Worm (Caenorhabditis elegans): Measurements from ENCODE around the gene F09C12.2.

F09C12.2 gene

DNA sequence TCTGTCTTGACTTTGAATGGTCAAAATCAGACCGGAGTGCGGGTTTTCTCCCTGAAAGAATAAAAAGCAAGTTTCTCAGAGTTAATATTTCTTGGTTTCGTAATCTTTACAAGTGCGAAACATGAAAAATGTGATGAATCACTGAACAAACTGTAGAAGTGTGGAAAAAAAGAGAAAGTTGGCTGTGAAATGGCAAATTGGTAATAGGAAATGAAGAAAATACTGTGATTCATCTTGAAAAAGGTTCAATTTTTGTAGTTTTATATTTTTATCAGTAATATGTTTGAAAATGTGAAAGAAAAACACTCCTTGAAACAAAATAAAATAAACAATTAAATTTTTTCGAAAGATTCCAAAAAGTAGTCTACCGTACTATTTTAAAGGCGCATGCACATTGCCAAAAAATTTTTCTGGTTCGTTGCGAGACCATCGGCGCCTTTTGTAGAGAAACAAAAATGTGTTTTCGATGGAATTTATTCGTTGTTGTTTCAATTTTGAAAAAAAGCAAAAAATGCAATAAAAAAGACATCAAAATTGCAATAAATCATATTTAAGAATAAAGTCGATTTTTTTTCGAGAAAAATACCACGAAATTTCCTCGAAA is 18.1 kb upstream of the F09C12.2 start, which contains the start of gene pld-1 (continued):
- TF ChIP-seq dpff-1 (tag; optimal IDR thresholded peaks at IDR 0.05): no peak
- TF ChIP-seq ztf-25 (GFP tag; IDR thresholded peaks at IDR 0.05): no peak
- TF ChIP-seq zim-3 (tag; optimal IDR thresholded peaks at IDR 0.05): no peak
- no peak for TF ChIP-seq ceh-58 (GFP tag; IDR thresholded peaks at IDR 0.05)
- TF ChIP-seq ceh-40 (GFP tag; IDR thresholded peaks at IDR 0.05): no peak
- no peak for TF ChIP-seq mes-4 (tag; optimal IDR thresholded peaks at IDR 0.05)
- peak; percentile 97 for TF ChIP-seq lsl-1 (GFP tag; optimal IDR thresholded peaks at IDR 0.05)
- TF ChIP-seq dpl-1 (GFP tag; optimal IDR thresholded peaks at IDR 0.05): peak; percentile 49
- no peak for TF ChIP-seq mxl-1 (tag; optimal IDR thresholded peaks at IDR 0.05)
- no peak for TF ChIP-seq ama-1 (optimal IDR thresholded peaks at IDR 0.05)
- TF ChIP-seq ama-1 (GFP tag; optimal IDR thresholded peaks at IDR 0.05): no peak
- no peak for TF ChIP-seq ZK185.1 (tag; optimal IDR thresholded peaks at IDR 0.05; ENCODE audit: poor library complexity, severe bottlenecking)
- TF ChIP-seq madf-10 (tag; optimal IDR thresholded peaks at IDR 0.05): no peak
- no peak for TF ChIP-seq egl-44 (GFP tag; IDR thresholded peaks at IDR 0.05)
- TF ChIP-seq sdz-38 (tag; optimal IDR thresholded peaks at IDR 0.05): no peak
- TF ChIP-seq hlh-12 (tag; optimal IDR thresholded peaks at IDR 0.05): no peak
- no peak for TF ChIP-seq B0019.2 (GFP tag; conservative IDR thresholded peaks at IDR 0.05)
- TF ChIP-seq attf-5 (GFP tag; optimal IDR thresholded peaks at IDR 0.05): no peak
- TF ChIP-seq hrde-1 (tag; optimal IDR thresholded peaks at IDR 0.05; ENCODE audit: borderline replicate concordance): no peak
- TF ChIP-seq akir-1 (GFP tag; optimal IDR thresholded peaks at IDR 0.05): no peak
- no peak for TF ChIP-seq ztf-6 (GFP tag; IDR thresholded peaks at IDR 0.05)
- TF ChIP-seq nhr-120 (GFP tag; IDR thresholded peaks at IDR 0.05): no peak
- TF ChIP-seq egrh-3 (GFP tag; IDR thresholded peaks at IDR 0.05): no peak
- no peak for TF ChIP-seq lin-40 (tag; optimal IDR thresholded peaks at IDR 0.05)
- no peak for TF ChIP-seq B0035.1 (tag; optimal IDR thresholded peaks at IDR 0.05)
- TF ChIP-seq tbx-9 (tag; optimal IDR thresholded peaks at IDR 0.05; ENCODE audit: borderline replicate concordance): no peak
- TF ChIP-seq madf-8 (GFP tag; conservative IDR thresholded peaks at IDR 0.05): peak; percentile 86
- no peak for TF ChIP-seq aptf-2 (GFP tag; conservative IDR thresholded peaks at IDR 0.05)
- no peak for TF ChIP-seq attf-3 (GFP tag; conservative IDR thresholded peaks at IDR 0.05)
- TF ChIP-seq tlf-1 (GFP tag; optimal IDR thresholded peaks at IDR 0.05): no peak
- no peak for TF ChIP-seq madf-3 (GFP tag; IDR thresholded peaks at IDR 0.05)
- peak; percentile 36 for TF ChIP-seq lin-54 (GFP tag; optimal IDR thresholded peaks at IDR 0.05)
- TF ChIP-seq die-1 (tag; optimal IDR thresholded peaks at IDR 0.05): no peak
- TF ChIP-seq ztf-3 (GFP tag; optimal IDR thresholded peaks at IDR 0.05): no peak
- no peak for TF ChIP-seq nhr-90 (tag; optimal IDR thresholded peaks at IDR 0.05)
- no peak for TF ChIP-seq nfya-2 (GFP tag; IDR thresholded peaks at IDR 0.05)
- peak; percentile 25 for TF ChIP-seq tbp1 (GFP tag; optimal IDR thresholded peaks at IDR 0.05)
- no peak for TF ChIP-seq Y53F4B.3 (GFP tag; IDR thresholded peaks at IDR 0.05)
- TF ChIP-seq F10E7.11 (tag; optimal IDR thresholded peaks at IDR 0.05): no peak
- peak; percentile 89 for TF ChIP-seq ceh-91 (GFP tag; IDR thresholded peaks at IDR 0.05)
- no peak for TF ChIP-seq mel-28 (tag; optimal IDR thresholded peaks at IDR 0.05; ENCODE audit: borderline replicate concordance)
- no peak for TF ChIP-seq unc-62 (GFP tag; optimal IDR thresholded peaks at IDR 0.05)
- TF ChIP-seq repo-1 (tag; optimal IDR thresholded peaks at IDR 0.05): no peak
- TF ChIP-seq attf-6 (GFP tag; IDR thresholded peaks at IDR 0.05): no peak
- no peak for TF ChIP-seq lin-26 (GFP tag; IDR thresholded peaks at IDR 0.05)
- TF ChIP-seq F49E8.2 (tag; optimal IDR thresholded peaks at IDR 0.05; ENCODE audit: insufficient read depth): peak; percentile 65
- TF ChIP-seq dox-1 (GFP tag; IDR thresholded peaks at IDR 0.05): no peak
- TF ChIP-seq D2030.7 (GFP tag; IDR thresholded peaks at IDR 0.05): peak; percentile 60
- no peak; the same call in 1 of the 2 replicates for TF ChIP-seq hsf-1 (GFP tag; IDR thresholded peaks at IDR 0.05)
- no peak for TF ChIP-seq bed-1 (GFP tag; IDR thresholded peaks at IDR 0.05)

Data from whole organism, young adult.